Worm (Caenorhabditis elegans) whole organism, mixed stage, embryonic: ENCODE data around the gene unc-53.
A peak's percentile ranks its signal among the peaks of the same experiment; 100 is the strongest.

Experiments
- M03D4.4 ChIP-seq: sonication (generic microtip); optimal IDR thresholded peaks from 2 replicates; lab custom pipeline; 2017; ENCODE audit warnings: mild to moderate bottlenecking, missing genetic modification characterization, missing compliant biosample characterization
- bed-3 ChIP-seq: fragments of 200-800 bp; sonication (Bioruptor generic); optimal IDR thresholded peaks from 3 replicates; lab custom pipeline; 2018; ENCODE audit warnings: mild to moderate bottlenecking, missing genetic modification characterization, moderate library complexity, missing compliant biosample characterization
- blmp-1 ChIP-seq: fragments of 150-350 bp; optimal IDR thresholded peaks from 2 replicates; lab custom pipeline; 2014; ENCODE audit warnings: missing biosample characterization, missing genetic modification characterization
- ceh-39 ChIP-seq: fragments of 150-350 bp; optimal IDR thresholded peaks from 2 replicates; lab custom pipeline; 2014; ENCODE audit warnings: missing biosample characterization, missing genetic modification characterization
- ceh-43 ChIP-seq: fragments of 200-800 bp; sonication (Bioruptor generic); optimal IDR thresholded peaks from 2 replicates; lab custom pipeline; 2018; ENCODE audit warnings: mild to moderate bottlenecking, missing genetic modification characterization, moderate library complexity, missing compliant biosample characterization
- ces-1 ChIP-seq: fragments of 150-350 bp; optimal IDR thresholded peaks from 2 replicates; lab custom pipeline; 2014; ENCODE audit warnings: missing biosample characterization, missing genetic modification reagents, missing genetic modification characterization
- elt-1 ChIP-seq: sonication (generic microtip); optimal IDR thresholded peaks from 2 replicates; lab custom pipeline; 2017; ENCODE audit warnings: missing genetic modification characterization, mild to moderate bottlenecking, missing compliant biosample characterization, antibody characterized with exemption, moderate library complexity, borderline replicate concordance; ENCODE audit not compliant: insufficient read depth
- elt-3 ChIP-seq: fragments of 150-350 bp; optimal IDR thresholded peaks from 2 replicates; lab custom pipeline; 2014; ENCODE audit warnings: missing biosample characterization, missing genetic modification characterization
- flh-1 ChIP-seq: fragments of 200-800 bp; sonication (Bioruptor generic); optimal IDR thresholded peaks from 2 replicates; lab custom pipeline; 2018; ENCODE audit warnings: mild to moderate bottlenecking, missing genetic modification characterization, moderate library complexity, missing compliant biosample characterization
- ham-2 ChIP-seq: fragments of 200-800 bp; sonication (Bioruptor generic); optimal IDR thresholded peaks from 2 replicates; lab custom pipeline; 2018; ENCODE audit warnings: mild to moderate bottlenecking, missing genetic modification characterization, missing compliant biosample characterization
- lin-13 ChIP-seq: fragments of 150-350 bp; optimal IDR thresholded peaks from 2 replicates; lab custom pipeline; 2014; ENCODE audit warnings: missing biosample characterization, missing genetic modification characterization
- lsy-2 ChIP-seq: fragments of 150-350 bp; optimal IDR thresholded peaks from 2 replicates; lab custom pipeline; 2014; ENCODE audit warnings: missing biosample characterization, missing genetic modification characterization
- mab-5 ChIP-seq: fragments of 150-350 bp; optimal IDR thresholded peaks from 2 replicates; lab custom pipeline; 2014; ENCODE audit warnings: missing biosample characterization, missing genetic modification characterization
- mep-1 ChIP-seq: fragments of 150-350 bp; optimal IDR thresholded peaks from 2 replicates; lab custom pipeline; 2017; ENCODE audit warnings: missing biosample characterization, missing genetic modification reagents, missing genetic modification characterization, inconsistent platforms
- mls-2 ChIP-seq: sonication (generic microtip); optimal IDR thresholded peaks from 2 replicates; lab custom pipeline; 2016; ENCODE audit warnings: mild to moderate bottlenecking, missing genetic modification characterization, moderate library complexity, missing compliant biosample characterization
- nhr-12 ChIP-seq: fragments of 150-350 bp; optimal IDR thresholded peaks from 2 replicates; lab custom pipeline; 2014; ENCODE audit warnings: missing biosample characterization, missing genetic modification characterization
- nhr-237 ChIP-seq: fragments of 150-350 bp; optimal IDR thresholded peaks from 2 replicates; lab custom pipeline; 2014; ENCODE audit warnings: missing biosample characterization, missing genetic modification characterization
- pha-4 ChIP-seq: fragments of 150-350 bp; optimal IDR thresholded peaks from 2 replicates; lab custom pipeline; 2018; ENCODE audit warnings: missing biosample characterization, missing genetic modification reagents, missing genetic modification characterization
- sem-2 ChIP-seq: fragments of 200-800 bp; sonication (Bioruptor generic); optimal IDR thresholded peaks from 2 replicates; lab custom pipeline; 2018; ENCODE audit warnings: mild to moderate bottlenecking, missing genetic modification characterization, missing compliant biosample characterization
- snpc-4 ChIP-seq: fragments of 150-350 bp; optimal IDR thresholded peaks from 2 replicates; lab custom pipeline; 2014; ENCODE audit warnings: missing biosample characterization, missing genetic modification characterization
- sptf-1 ChIP-seq: sonication (generic microtip); optimal IDR thresholded peaks from 2 replicates; lab custom pipeline; 2017; ENCODE audit warnings: mild to moderate bottlenecking, missing genetic modification characterization, moderate library complexity, missing compliant biosample characterization
- tbx-8 ChIP-seq: fragments of 200-800 bp; sonication (Bioruptor generic); optimal IDR thresholded peaks from 2 replicates; lab custom pipeline; 2018; ENCODE audit warnings: mild to moderate bottlenecking, missing genetic modification characterization, moderate library complexity, missing compliant biosample characterization
- unc-120 ChIP-seq: sonication (generic microtip); optimal IDR thresholded peaks from 2 replicates; lab custom pipeline; 2017; ENCODE audit warnings: missing genetic modification characterization, missing compliant biosample characterization; ENCODE audit not compliant: poor library complexity, severe bottlenecking
- unc-62 ChIP-seq: fragments of 150-350 bp; optimal IDR thresholded peaks from 2 replicates; lab custom pipeline; 2014; ENCODE audit warnings: missing biosample characterization, missing genetic modification reagents, missing genetic modification characterization
- zip-8 ChIP-seq: fragments of 150-350 bp; optimal IDR thresholded peaks from 2 replicates; lab custom pipeline; 2014; ENCODE audit warnings: missing biosample characterization, missing genetic modification characterization

Gene unc-53

ce11 chrII:11092413-11092812 is 3.2 kb upstream of the unc-53 start, which contains the start of gene rpl-42:
Gene rpl-42, plus strand, starts transcription at chrII:11092713.
- TF ChIP-seq nhr-12 (tag; lab: Kevin White, UChicago) = no peak
- no peak for TF ChIP-seq unc-120 (tag; lab: Kevin White, UChicago)

- TF ChIP-seq sptf-1 = no peak
- peak; percentile 87 for TF ChIP-seq ces-1 (GFP tag; lab: Kevin White, UChicago)
- TF ChIP-seq pha-4 (tag; lab: Kevin White, UChicago) = no peak
Observed at ce11 chrII:11091577-11091976, 2.3 kb upstream of the unc-53 start.

DNA sequence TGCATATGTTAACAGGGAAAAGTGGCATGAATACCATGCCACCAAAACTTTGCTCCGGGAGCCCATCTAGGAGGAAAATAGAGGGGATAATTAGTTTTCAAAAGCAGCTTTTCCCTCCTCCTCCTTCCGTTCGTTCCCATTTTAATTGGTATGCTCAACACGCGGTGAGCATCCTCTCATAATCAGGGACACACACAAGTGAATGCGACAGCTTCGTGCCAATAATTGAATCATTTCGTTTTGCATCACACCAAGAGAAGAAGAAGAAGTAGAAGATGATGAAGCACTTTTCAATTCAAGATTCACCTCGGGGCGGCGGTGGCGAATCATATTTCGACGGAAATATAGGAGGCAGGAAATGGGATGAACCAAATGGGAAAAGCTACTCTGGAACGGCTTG is 1.1 kb downstream of the unc-53 start:
- TF ChIP-seq lin-13 (tag; lab: Kevin White, UChicago) = no peak
- peak; percentile 97 for TF ChIP-seq ces-1 (GFP tag; lab: Kevin White, UChicago)
- TF ChIP-seq lsy-2 (tag; lab: Kevin White, UChicago) = no peak
- peak; percentile 30 for TF ChIP-seq mls-2 (tag; lab: Kevin White, UChicago)

DNA sequence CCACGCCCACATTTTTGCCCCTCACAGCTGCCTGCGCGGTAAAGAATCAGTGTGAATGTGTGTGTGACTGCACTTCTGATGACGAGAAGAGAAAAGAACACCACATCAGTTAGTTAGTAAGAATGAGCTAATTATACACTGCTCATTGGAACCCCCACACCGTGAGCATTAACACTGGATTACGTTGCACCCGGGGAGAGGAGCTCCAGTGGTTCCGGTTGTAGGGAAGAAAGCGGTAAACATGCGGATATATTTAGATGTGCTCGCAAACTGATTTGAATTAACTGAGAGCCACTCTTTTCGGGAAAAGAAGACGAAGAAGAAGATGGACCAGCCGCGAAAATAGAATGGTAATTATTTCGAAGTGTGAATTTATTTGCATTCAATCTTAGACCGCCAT is 2.5 kb downstream of the unc-53 start:
- TF ChIP-seq ces-1 (GFP tag; lab: Kevin White, UChicago) (peak; percentile 63), flh-1 (GFP tag; lab: Kevin White, UChicago) (no peak)

- TF ChIP-seq elt-1 (tag; lab: Kevin White, UChicago) (peak; percentile 82), sptf-1 (no peak)
- TF ChIP-seq, all 35 proteins: peak for 1
Observed at ce11 chrII:11076550-11076949, 12.7 kb downstream of the unc-53 start.

DNA sequence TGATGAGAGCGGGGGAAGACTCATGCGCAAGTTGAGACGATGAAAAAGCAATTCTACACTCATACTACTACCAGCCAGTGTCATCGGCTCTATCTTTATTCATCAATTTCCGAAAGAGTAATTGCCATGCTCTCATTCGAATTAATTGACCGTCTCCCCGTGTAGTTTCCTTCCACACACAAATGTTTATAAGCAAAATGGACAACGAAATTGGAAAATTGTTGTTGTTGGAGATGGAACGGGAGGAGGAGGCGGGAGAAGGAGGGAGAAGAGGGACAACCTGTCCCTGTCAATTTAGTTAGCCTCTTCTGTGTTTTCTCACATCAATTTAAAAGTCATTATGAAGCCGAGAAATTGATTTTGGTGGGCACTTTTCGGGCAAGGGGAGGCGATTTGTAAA is 16.7 kb downstream of the unc-53 start:
- TF ChIP-seq sptf-1 = peak; percentile 19
- peak; percentile 63 for TF ChIP-seq ces-1 (GFP tag; lab: Kevin White, UChicago)
- TF ChIP-seq mls-2 (tag; lab: Kevin White, UChicago) = no peak
- TF ChIP-seq, all 35 proteins: peak for 2

ce11 chrII:11064191-11064695 is 25.0 kb downstream of the unc-53 start:
- no peak for TF ChIP-seq lin-13 (tag; lab: Kevin White, UChicago)
- TF ChIP-seq ces-1 (GFP tag; lab: Kevin White, UChicago) = no peak
- no peak for TF ChIP-seq zip-8
- no peak for TF ChIP-seq unc-62 (GFP tag; lab: Kevin White, UChicago)
- no peak for TF ChIP-seq snpc-4
- TF ChIP-seq ceh-43 (GFP tag; lab: Kevin White, UChicago) = no peak
- TF ChIP-seq tbx-8 (GFP tag; lab: Kevin White, UChicago) = no peak
- TF ChIP-seq M03D4.4 (tag; lab: Kevin White, UChicago) = no peak
- no peak for TF ChIP-seq mab-5 (tag; lab: Kevin White, UChicago)

DNA sequence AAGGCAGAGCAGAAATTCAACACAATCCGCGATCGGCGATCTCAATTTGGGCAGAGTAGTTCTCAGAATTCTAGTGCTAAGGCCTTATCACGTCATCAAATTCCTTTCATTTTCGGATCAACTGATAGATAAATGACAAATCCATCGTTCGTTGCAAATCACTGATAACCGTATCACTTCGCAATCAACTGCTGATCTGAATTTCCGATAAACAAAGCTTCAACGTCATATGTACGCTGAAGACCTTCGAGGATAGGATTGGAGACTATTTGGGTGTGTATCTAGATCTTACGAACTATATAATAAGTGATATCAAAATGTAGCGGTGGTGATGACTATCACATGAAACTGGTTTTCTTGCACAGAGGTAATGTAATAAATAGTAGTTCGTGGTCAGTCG is 32.0 kb downstream of the unc-53 start:
- no peak for TF ChIP-seq sem-2 (GFP tag; lab: Kevin White, UChicago)
- peak; percentile 43 for TF ChIP-seq elt-3 (tag; lab: Kevin White, UChicago)
- no peak for TF ChIP-seq ceh-39
- peak; percentile 77 for TF ChIP-seq elt-1 (tag; lab: Kevin White, UChicago)
- TF ChIP-seq, all 35 proteins: peak for 2

DNA sequence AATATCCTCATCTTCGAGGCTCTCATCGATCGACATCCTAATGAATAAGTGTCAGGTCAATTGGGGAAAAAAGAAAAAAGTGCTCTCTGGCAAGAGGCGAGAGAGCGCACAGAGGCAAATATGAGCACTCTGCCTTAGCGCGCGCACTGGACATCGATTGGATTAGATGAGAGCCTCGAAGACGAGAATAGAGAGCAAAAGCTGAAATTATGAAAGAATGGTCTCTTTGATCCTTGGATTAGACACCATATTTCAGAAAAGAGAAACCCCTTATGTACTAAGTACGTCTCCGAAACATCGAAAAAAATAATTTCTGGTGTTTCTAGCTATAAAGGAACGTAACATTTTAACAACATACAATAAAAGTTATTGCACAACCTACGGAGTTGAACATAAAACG is 34.0 kb downstream of the unc-53 start, which contains the start of gene F45E10.2:
Gene F45E10.2, minus strand, starts transcription at position 101 of the 400 bp plus-strand sequence.
- TF ChIP-seq tbx-8 (GFP tag; lab: Kevin White, UChicago) = no peak
- TF ChIP-seq nhr-237 (tag; lab: Kevin White, UChicago) = no peak
- no peak for TF ChIP-seq unc-120 (tag; lab: Kevin White, UChicago)
- TF ChIP-seq mep-1 (tag; lab: Kevin White, UChicago) = no peak
- TF ChIP-seq ham-2 (GFP tag; lab: Kevin White, UChicago) = no peak
- no peak for TF ChIP-seq blmp-1 (tag; lab: Kevin White, UChicago)
- no peak for TF ChIP-seq bed-3 (GFP tag; lab: Kevin White, UChicago)
- no peak for TF ChIP-seq sptf-1
- no peak for TF ChIP-seq elt-3 (tag; lab: Kevin White, UChicago)
